Worm (Caenorhabditis elegans) whole organism, L4 larva: ENCODE data around the gene K09C4.5.
A peak's percentile ranks its signal among the peaks of the same experiment; 100 is the strongest.

Experiments
- F10B5.3 ChIP-seq: sonication (generic microtip); optimal IDR thresholded peaks from 2 replicates; lab custom pipeline; 2016; ENCODE audit warnings: mild to moderate bottlenecking, missing genetic modification characterization, missing compliant biosample characterization
- F37D6.2 ChIP-seq: sonication (generic microtip); optimal IDR thresholded peaks from 2 replicates; lab custom pipeline; 2016; ENCODE audit warnings: mild to moderate bottlenecking, missing genetic modification characterization, missing compliant biosample characterization
- R02D3.7 ChIP-seq: fragments of 150-350 bp; sonication (generic microtip); optimal IDR thresholded peaks from 3 replicates; lab custom pipeline; 2014; ENCODE audit warnings: missing biosample characterization, missing genetic modification characterization
- T20F7.1 ChIP-seq: fragments of 200-800 bp; sonication (Bioruptor generic); optimal IDR thresholded peaks from 2 replicates; lab custom pipeline; 2018; ENCODE audit warnings: mild to moderate bottlenecking, missing genetic modification characterization, missing compliant biosample characterization
- Y105C5A.15 ChIP-seq: fragments of 200-800 bp; sonication (Bioruptor generic); IDR thresholded peaks from 2 replicates; pipeline ENCODE4 v1.3.6; 2022; ENCODE audit warnings: missing genetic modification characterization, missing compliant biosample characterization
- Y48G9A.11 ChIP-seq: fragments of 200-800 bp; sonication (Bioruptor generic); IDR thresholded peaks from 2 replicates; pipeline ENCODE4 v1.3.6; 2022; ENCODE audit warnings: missing genetic modification reagents, missing genetic modification characterization, missing compliant biosample characterization
- Y5F2A.4 ChIP-seq: fragments of 200-800 bp; sonication (Bioruptor generic); optimal IDR thresholded peaks from 2 replicates; lab custom pipeline; 2018; ENCODE audit warnings: mild to moderate bottlenecking, missing genetic modification characterization, missing compliant biosample characterization
- Y75B8A.6 ChIP-seq: fragments of 200-800 bp; sonication (Bioruptor generic); IDR thresholded peaks from 2 replicates; pipeline ENCODE4 v1.3.6; 2022; ENCODE audit warnings: missing genetic modification reagents, missing genetic modification characterization, missing compliant biosample characterization
- ama-1 ChIP-seq: fragments of 150-350 bp; optimal IDR thresholded peaks from 2 replicates; lab custom pipeline; 2014; ENCODE audit warnings: inconsistent platforms, mixed read lengths
- ceh-28 ChIP-seq: fragments of 150-350 bp; optimal IDR thresholded peaks from 2 replicates; lab custom pipeline; 2014; ENCODE audit warnings: missing biosample characterization, missing genetic modification reagents, missing genetic modification characterization
- ceh-82 ChIP-seq: sonication (generic microtip); optimal IDR thresholded peaks from 2 replicates; lab custom pipeline; 2017; ENCODE audit warnings: missing biosample characterization, missing genetic modification characterization
- daf-19 ChIP-seq: fragments of 200-800 bp; sonication (Bioruptor generic); conservative IDR thresholded peaks from 2 replicates; pipeline ENCODE4 v1.3.6; 2022; ENCODE audit warnings: missing genetic modification characterization, missing compliant biosample characterization
- dmd-6 ChIP-seq: fragments of 200-800 bp; sonication (Bioruptor generic); IDR thresholded peaks from 2 replicates; pipeline ENCODE4 v1.3.6; 2022; ENCODE audit warnings: missing genetic modification reagents, missing genetic modification characterization, missing compliant biosample characterization
- dmd-8 ChIP-seq: fragments of 200-800 bp; sonication (Bioruptor generic); IDR thresholded peaks from 2 replicates; pipeline ENCODE4 v1.3.6; 2022; ENCODE audit warnings: missing genetic modification characterization, missing compliant biosample characterization
- dmd-9 ChIP-seq: fragments of 200-800 bp; sonication (Bioruptor generic); IDR thresholded peaks from 2 replicates; pipeline ENCODE4 v1.3.6; 2022; ENCODE audit warnings: missing genetic modification reagents, missing genetic modification characterization, missing compliant biosample characterization
- dpl-1 ChIP-seq: fragments of 150-350 bp; optimal IDR thresholded peaks from 2 replicates; lab custom pipeline; 2014; ENCODE audit warnings: missing biosample characterization, missing genetic modification reagents, missing genetic modification characterization
- duxl-1 ChIP-seq: sonication (generic microtip); optimal IDR thresholded peaks from 2 replicates; lab custom pipeline; 2016; ENCODE audit warnings: mild to moderate bottlenecking, missing genetic modification characterization, moderate library complexity, missing compliant biosample characterization; ENCODE audit not compliant: poor library complexity
- fos-1 ChIP-seq: fragments of 150-350 bp; optimal IDR thresholded peaks from 2 replicates; lab custom pipeline; 2014; ENCODE audit warnings: missing biosample characterization, missing genetic modification characterization
- gei-8 ChIP-seq: fragments of 200-800 bp; sonication (Bioruptor generic); optimal IDR thresholded peaks from 2 replicates; lab custom pipeline; 2018; ENCODE audit warnings: mild to moderate bottlenecking, missing genetic modification characterization, missing compliant biosample characterization
- hif-1 ChIP-seq, 2 experiments: sonication (generic microtip); optimal IDR thresholded peaks; 2 replicates each; lab custom pipeline; 2016 to 2017; ENCODE audit warnings: missing compliant biosample characterization in 2 of 2, missing genetic modification characterization in 2 of 2, missing genetic modification reagents in 2 of 2, missing genotype in 2 of 2, mild to moderate bottlenecking in 1 of 2
- hlh-30 ChIP-seq: sonication (generic microtip); optimal IDR thresholded peaks from 2 replicates; lab custom pipeline; 2017; ENCODE audit warnings: antibody characterized with exemption, mild to moderate bottlenecking, missing genetic modification characterization, missing compliant biosample characterization; ENCODE audit not compliant: insufficient read depth
- hmg-1.1 ChIP-seq: fragments of 200-800 bp; sonication (Bioruptor generic); IDR thresholded peaks from 2 replicates; pipeline ENCODE4 v1.3.6; 2022; ENCODE audit warnings: missing genetic modification reagents, missing genetic modification characterization, missing compliant biosample characterization
- lin-1 ChIP-seq: fragments of 200-800 bp; sonication (Bioruptor generic); IDR thresholded peaks from 2 replicates; pipeline ENCODE4 v1.3.6; 2022; ENCODE audit warnings: missing genetic modification reagents, missing genetic modification characterization, missing compliant biosample characterization
- lin-13 ChIP-seq: fragments of 150-350 bp; optimal IDR thresholded peaks from 2 replicates; lab custom pipeline; 2014; ENCODE audit warnings: missing biosample characterization, missing genetic modification reagents, missing genetic modification characterization
- lin-15B ChIP-seq: fragments of 150-350 bp; sonication (generic microtip); optimal IDR thresholded peaks from 3 replicates; lab custom pipeline; 2014; ENCODE audit warnings: missing biosample characterization, missing genetic modification characterization
- lin-38 ChIP-seq: fragments of 200-800 bp; sonication (Bioruptor generic); IDR thresholded peaks from 2 replicates; pipeline ENCODE4 v1.3.6; 2022; ENCODE audit warnings: missing genetic modification reagents, missing genetic modification characterization, missing compliant biosample characterization
- mdt-29 ChIP-seq: fragments of 200-800 bp; sonication (Bioruptor generic); IDR thresholded peaks from 2 replicates; pipeline ENCODE4 v1.3.6; 2022; ENCODE audit warnings: missing genetic modification reagents, missing genetic modification characterization, missing compliant biosample characterization
- mxl-2 ChIP-seq: fragments of 200-800 bp; sonication (Bioruptor generic); conservative IDR thresholded peaks from 2 replicates; pipeline ENCODE4 v1.3.6; 2022; ENCODE audit warnings: missing genetic modification reagents, missing genetic modification characterization, missing compliant biosample characterization
- mxl-3 ChIP-seq: fragments of 200-800 bp; sonication (Bioruptor generic); optimal IDR thresholded peaks from 2 replicates; lab custom pipeline; 2018; ENCODE audit warnings: mild to moderate bottlenecking, missing genetic modification characterization, missing compliant biosample characterization
- nhr-102 ChIP-seq: sonication (generic microtip); optimal IDR thresholded peaks from 2 replicates; lab custom pipeline; 2016; ENCODE audit warnings: mild to moderate bottlenecking, missing genetic modification characterization, moderate library complexity, missing compliant biosample characterization
- nhr-237 ChIP-seq: sonication (generic microtip); optimal IDR thresholded peaks from 2 replicates; lab custom pipeline; 2017; ENCODE audit warnings: missing biosample characterization, missing genetic modification characterization
- nhr-28 ChIP-seq: fragments of 150-350 bp; optimal IDR thresholded peaks from 2 replicates; lab custom pipeline; 2014; ENCODE audit warnings: missing biosample characterization, missing genetic modification characterization
- nhr-42 ChIP-seq: fragments of 200-800 bp; sonication (Bioruptor generic); IDR thresholded peaks from 2 replicates; pipeline ENCODE4 v1.3.6; 2022; ENCODE audit warnings: missing genetic modification characterization, missing compliant biosample characterization
- nhr-48 ChIP-seq: sonication (generic microtip); optimal IDR thresholded peaks from 2 replicates; lab custom pipeline; 2016; ENCODE audit warnings: mild to moderate bottlenecking, missing genetic modification characterization, missing compliant biosample characterization
- nhr-6 ChIP-seq: fragments of 150-350 bp; optimal IDR thresholded peaks from 2 replicates; lab custom pipeline; 2014; ENCODE audit warnings: missing biosample characterization, missing genetic modification characterization
- pqm-1 ChIP-seq: sonication (generic microtip); optimal IDR thresholded peaks from 2 replicates; lab custom pipeline; 2017; ENCODE audit warnings: missing biosample characterization, missing genetic modification characterization
- sdz-12 ChIP-seq: fragments of 200-800 bp; sonication (Bioruptor generic); optimal IDR thresholded peaks from 2 replicates; lab custom pipeline; 2018; ENCODE audit warnings: mild to moderate bottlenecking, missing genetic modification characterization, missing compliant biosample characterization
- snpc-4 ChIP-seq: fragments of 150-350 bp; optimal IDR thresholded peaks from 2 replicates; lab custom pipeline; 2014; ENCODE audit warnings: missing biosample characterization, missing genetic modification characterization
- zfp-2 ChIP-seq: sonication (generic microtip); optimal IDR thresholded peaks from 2 replicates; lab custom pipeline; 2016; ENCODE audit warnings: mild to moderate bottlenecking, missing genetic modification characterization, missing compliant biosample characterization
- zfp-3 ChIP-seq: fragments of 200-800 bp; sonication (Bioruptor generic); conservative IDR thresholded peaks from 2 replicates; pipeline ENCODE4 v1.3.6; 2022; ENCODE audit warnings: missing genetic modification reagents, missing genetic modification characterization, missing compliant biosample characterization

K09C4.5 gene

DNA sequence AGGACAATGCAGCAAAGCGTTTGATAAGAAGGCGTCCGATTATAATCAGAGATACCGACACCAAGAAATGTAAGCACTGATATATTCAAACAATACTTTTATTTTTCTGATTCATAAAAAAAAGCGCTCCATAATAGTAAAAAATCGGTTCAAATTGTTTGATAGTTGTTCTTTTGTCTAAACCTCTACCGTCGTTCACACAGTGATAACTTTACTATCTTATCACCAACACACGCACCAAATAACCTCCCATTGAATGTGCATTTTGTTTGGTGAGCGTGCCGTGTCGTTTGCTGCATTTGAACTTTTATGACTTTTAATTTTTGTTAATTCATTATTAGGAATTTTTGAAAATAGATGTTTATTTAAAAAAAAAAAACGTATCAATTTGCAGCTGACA, 51.7 kb downstream of the K09C4.5 start (continued):
- TF ChIP-seq Y5F2A.4 (GFP tag; lab: Kevin White, UChicago) (no peak), mxl-3 (GFP tag; lab: Kevin White, UChicago) (no peak), lin-15B (tag; lab: Kevin White, UChicago) (no peak), F37D6.2 (tag; lab: Kevin White, UChicago) (no peak), duxl-1 (tag; lab: Kevin White, UChicago) (no peak), fos-1 (tag; lab: Kevin White, UChicago) (no peak), sdz-12 (GFP tag; lab: Kevin White, UChicago) (no peak), Y48G9A.11 (no peak), dpl-1 (GFP tag; lab: Kevin White, UChicago) (no peak), mxl-2 (GFP tag; lab: Robert Waterston, UW) (no peak), Y105C5A.15 (GFP tag; lab: Robert Waterston, UW) (no peak), ceh-28 (tag; lab: Kevin White, UChicago) (no peak), dmd-9 (no peak), hmg-1.1 (GFP tag; lab: Robert Waterston, UW) (no peak), lin-38 (GFP tag; lab: Robert Waterston, UW) (no peak), nhr-48 (tag; lab: Kevin White, UChicago) (peak; percentile 17), ama-1 (no peak), nhr-6 (tag; lab: Kevin White, UChicago) (no peak), zfp-3 (GFP tag; lab: Robert Waterston, UW) (no peak), pqm-1 (tag; lab: Kevin White, UChicago) (peak; percentile 92), hif-1 (tag; optimal IDR thresholded peaks at IDR 0.05; lab: Kevin White, UChicago) (no peak), T20F7.1 (GFP tag; lab: Kevin White, UChicago) (no peak), nhr-28 (peak; percentile 78), daf-19 (GFP tag; lab: Robert Waterston, UW) (no peak), nhr-42 (no peak), hlh-30 (tag; lab: Kevin White, UChicago) (no peak), lin-1 (GFP tag; lab: Robert Waterston, UW) (no peak), ceh-82 (no peak), dmd-6 (GFP tag; lab: Robert Waterston, UW) (peak; percentile 66), lin-13 (GFP tag; lab: Kevin White, UChicago) (no peak), snpc-4 (tag; lab: Kevin White, UChicago) (no peak), dmd-8 (GFP tag; lab: Robert Waterston, UW) (no peak), R02D3.7 (tag; lab: Kevin White, UChicago) (no peak), gei-8 (GFP tag; lab: Kevin White, UChicago) (no peak), zfp-2 (no peak), mdt-29 (no peak), nhr-102 (tag; lab: Kevin White, UChicago) (no peak), Y75B8A.6 (no peak), nhr-237 (tag; lab: Kevin White, UChicago) (no peak), F10B5.3 (tag; lab: Kevin White, UChicago) (no peak)
